Fruit fly (Drosophila melanogaster) whole organism, embryonic: ENCODE data around the gene cry.

ENCODE experiments used
- BtbVII ChIP-seq: fragments of 200-800 bp; sonication (Bioruptor generic); optimal IDR thresholded peaks from 3 replicates; lab custom pipeline; 2017; ENCODE audit warnings: missing biosample characterization, mild to moderate bottlenecking, missing genetic modification characterization
- CG10431 ChIP-seq: fragments of 200-800 bp; sonication (Bioruptor generic); optimal IDR thresholded peaks from 3 replicates; lab custom pipeline; 2018; ENCODE audit warnings: missing biosample characterization, mild to moderate bottlenecking, missing genetic modification characterization
- CG11085 ChIP-seq: fragments of 200-800 bp; sonication (Bioruptor generic); IDR thresholded peaks from 2 replicates; pipeline ENCODE4 v1.3.6; 2022; ENCODE audit warnings: missing biosample characterization, missing genetic modification characterization
- CG14050 ChIP-seq: fragments of 200-800 bp; sonication (Bioruptor generic); IDR thresholded peaks from 3 replicates; pipeline ENCODE4 v1.3.6; 2022; ENCODE audit warnings: missing biosample characterization, missing genetic modification characterization
- CG14860 ChIP-seq: fragments of 200-800 bp; sonication (Bioruptor generic); IDR thresholded peaks from 3 replicates; pipeline ENCODE4 v1.3.6; 2022; ENCODE audit warnings: missing biosample characterization, missing genetic modification characterization; ENCODE audit not compliant: partially characterized antibody
- CG17328 ChIP-seq: fragments of 200-800 bp; sonication (Bioruptor generic); IDR thresholded peaks from 2 replicates; pipeline ENCODE4 v1.3.6; 2022; ENCODE audit warnings: missing biosample characterization, missing genetic modification characterization
- CG34224 ChIP-seq: fragments of 200-800 bp; sonication (Bioruptor generic); IDR thresholded peaks from 3 replicates; pipeline ENCODE4 v1.3.6; 2022; ENCODE audit warnings: missing biosample characterization, missing genetic modification characterization; ENCODE audit not compliant: partially characterized antibody
- CG4360 ChIP-seq: fragments of 200-800 bp; sonication (Bioruptor generic); IDR thresholded peaks from 2 replicates; pipeline ENCODE4 v1.3.6; 2022; ENCODE audit warnings: missing biosample characterization, missing genetic modification characterization
- CG4730 ChIP-seq: fragments of 200-800 bp; sonication (Bioruptor generic); IDR thresholded peaks from 2 replicates; pipeline ENCODE4 v1.3.6; 2022; ENCODE audit warnings: missing biosample characterization, missing genetic modification characterization
- CG6683 ChIP-seq: fragments of 200-800 bp; sonication (Bioruptor generic); optimal IDR thresholded peaks from 2 replicates; lab custom pipeline; 2017; ENCODE audit warnings: missing biosample characterization, mild to moderate bottlenecking, missing genetic modification characterization, missing genetic modification reagents
- CG7987 ChIP-seq: fragments of 200-800 bp; sonication (Bioruptor generic); optimal IDR thresholded peaks from 2 replicates; lab custom pipeline; 2018; ENCODE audit warnings: missing biosample characterization, mild to moderate bottlenecking, missing genetic modification characterization, moderate library complexity
- CG8290 ChIP-seq, 3 experiments: fragments of 200-800 bp; sonication (Bioruptor generic); optimal IDR thresholded peaks; 2 replicates each; lab custom pipeline; 2016 to 2019; ENCODE audit warnings: missing biosample characterization in 3 of 3, missing genetic modification characterization in 3 of 3, mild to moderate bottlenecking in 2 of 3, moderate library complexity in 1 of 3
- CG8924 ChIP-seq: fragments of 200-800 bp; optimal IDR thresholded peaks from 3 replicates; lab custom pipeline; 2019; ENCODE audit warnings: missing biosample characterization, mild to moderate bottlenecking, missing genetic modification characterization, moderate library complexity
- CG9797 ChIP-seq: fragments of 200-800 bp; sonication (Bioruptor generic); optimal IDR thresholded peaks from 3 replicates; lab custom pipeline; 2018; ENCODE audit warnings: missing biosample characterization, mild to moderate bottlenecking, missing genetic modification characterization
- CG9876 ChIP-seq: fragments of 200-800 bp; sonication (Bioruptor generic); optimal IDR thresholded peaks from 2 replicates; lab custom pipeline; 2016; ENCODE audit warnings: missing biosample characterization, missing genetic modification characterization
- CrebB ChIP-seq: fragments of 200-800 bp; sonication (Bioruptor generic); optimal IDR thresholded peaks from 3 replicates; lab custom pipeline; 2018; ENCODE audit warnings: missing biosample characterization, mild to moderate bottlenecking, missing genetic modification characterization
- D ChIP-seq, 2 experiments: fragments of 200-800 bp in 1 of 2; fragments of >200 bp in 1 of 2; sonication (Bioruptor generic) in 1 of 2; optimal IDR thresholded peaks; 2 replicates in 1 of 2; 3 replicates in 1 of 2; lab custom pipeline; 2017; ENCODE audit warnings: mild to moderate bottlenecking in 1 of 2, missing biosample characterization in 1 of 2, missing genetic modification characterization in 1 of 2, missing genetic modification reagents in 1 of 2
- Deaf1 ChIP-seq: fragments of 200-800 bp; optimal IDR thresholded peaks from 3 replicates; lab custom pipeline; 2019; ENCODE audit warnings: missing biosample characterization, mild to moderate bottlenecking, missing genetic modification characterization, moderate library complexity
- Doc3 ChIP-seq: fragments of 200-800 bp; sonication (Bioruptor generic); IDR thresholded peaks from 3 replicates; pipeline ENCODE4 v1.3.6; 2022; ENCODE audit warnings: missing biosample characterization, missing genetic modification characterization; ENCODE audit not compliant: partially characterized antibody
- Drgx ChIP-seq: fragments of 200-800 bp; sonication (Bioruptor generic); IDR thresholded peaks from 2 replicates; pipeline ENCODE4 v1.3.6; 2022; ENCODE audit warnings: missing biosample characterization, missing genetic modification characterization
- Elba2 ChIP-seq: fragments of 200-800 bp; sonication (Bioruptor generic); optimal IDR thresholded peaks from 3 replicates; lab custom pipeline; 2016; ENCODE audit warnings: missing biosample characterization, missing genetic modification characterization
- Hand ChIP-seq: fragments of 200-800 bp; sonication (Bioruptor generic); optimal IDR thresholded peaks from 2 replicates; lab custom pipeline; 2017; ENCODE audit warnings: mild to moderate bottlenecking, missing biosample characterization, missing genetic modification reagents, missing genetic modification characterization
- Hey ChIP-seq: fragments of 200-800 bp; sonication (Bioruptor generic); optimal IDR thresholded peaks from 3 replicates; lab custom pipeline; 2018; ENCODE audit warnings: missing biosample characterization, mild to moderate bottlenecking, missing genetic modification characterization
- MBD-R2 ChIP-seq: fragments of 200-800 bp; sonication (Bioruptor generic); IDR thresholded peaks from 2 replicates; pipeline ENCODE4 v1.3.6; 2022; ENCODE audit warnings: missing biosample characterization, missing genetic modification characterization
- NC2β ChIP-seq: fragments of 200-800 bp; sonication (Bioruptor generic); optimal IDR thresholded peaks from 2 replicates; lab custom pipeline; 2016; ENCODE audit warnings: missing biosample characterization, missing genetic modification characterization
- Nf-YB ChIP-seq: fragments of 200-800 bp; sonication (Bioruptor generic); optimal IDR thresholded peaks from 3 replicates; lab custom pipeline; 2019; ENCODE audit warnings: missing biosample characterization, mild to moderate bottlenecking, missing genetic modification characterization, moderate library complexity
- NfI ChIP-seq: fragments of 200-800 bp; sonication (Bioruptor generic); optimal IDR thresholded peaks from 3 replicates; lab custom pipeline; 2018; ENCODE audit warnings: missing biosample characterization, mild to moderate bottlenecking, missing genetic modification characterization, moderate library complexity
- PHDP ChIP-seq: fragments of 200-800 bp; sonication (Bioruptor generic); optimal IDR thresholded peaks from 3 replicates; lab custom pipeline; 2018; ENCODE audit warnings: missing biosample characterization, mild to moderate bottlenecking, missing genetic modification characterization, moderate library complexity
- Scr ChIP-seq: fragments of 200-800 bp; sonication (Bioruptor generic); IDR thresholded peaks from 2 replicates; pipeline ENCODE4 v1.3.6; 2022; ENCODE audit warnings: missing biosample characterization, missing genetic modification characterization; ENCODE audit not compliant: partially characterized antibody
- Side ChIP-seq: fragments of 200-800 bp; sonication (Bioruptor generic); optimal IDR thresholded peaks from 2 replicates; lab custom pipeline; 2016; ENCODE audit warnings: missing biosample characterization, missing genetic modification characterization
- Sry-δ ChIP-seq: fragments of 200-800 bp; sonication (Bioruptor generic); optimal IDR thresholded peaks from 2 replicates; lab custom pipeline; 2016; ENCODE audit warnings: missing biosample characterization, missing genetic modification characterization
- YL-1 ChIP-seq: fragments of 200-800 bp; sonication (Bioruptor generic); optimal IDR thresholded peaks from 3 replicates; lab custom pipeline; 2017; ENCODE audit warnings: missing biosample characterization, mild to moderate bottlenecking, missing genetic modification characterization
- al ChIP-seq: fragments of 200-800 bp; sonication (Bioruptor generic); IDR thresholded peaks from 2 replicates; pipeline ENCODE4 v1.3.6; 2022; ENCODE audit warnings: missing biosample characterization, missing genetic modification characterization
- dpn ChIP-seq, 2 experiments: fragments of 200-800 bp; sonication (Bioruptor generic); optimal IDR thresholded peaks; 3 replicates each; lab custom pipeline; 2016; ENCODE audit warnings: missing biosample characterization in 2 of 2, missing genetic modification characterization in 2 of 2
- ewg ChIP-seq: fragments of 200-800 bp; sonication (Bioruptor generic); optimal IDR thresholded peaks from 3 replicates; lab custom pipeline; 2017; ENCODE audit warnings: mild to moderate bottlenecking, missing biosample characterization, missing genetic modification reagents, missing genetic modification characterization
- gt ChIP-seq: fragments of 200-800 bp; sonication (Bioruptor generic); IDR thresholded peaks from 2 replicates; pipeline ENCODE4 v1.3.6; 2022; ENCODE audit warnings: missing biosample characterization, missing genetic modification characterization
- kay ChIP-seq: fragments of 200-800 bp; sonication (Bioruptor generic); optimal IDR thresholded peaks from 2 replicates; lab custom pipeline; 2016; ENCODE audit warnings: missing biosample characterization, missing genetic modification characterization
- kni ChIP-seq: fragments of 200-800 bp; sonication (Bioruptor generic); optimal IDR thresholded peaks from 3 replicates; lab custom pipeline; 2017; ENCODE audit warnings: mild to moderate bottlenecking, missing biosample characterization, missing genetic modification reagents, missing genetic modification characterization
- lbe ChIP-seq: fragments of 200-800 bp; sonication (Bioruptor generic); optimal IDR thresholded peaks from 2 replicates; lab custom pipeline; 2016; ENCODE audit warnings: missing biosample characterization, mild to moderate bottlenecking, missing genetic modification characterization
- lov ChIP-seq, 2 experiments: fragments of 200-800 bp in 1 of 2; fragments of >200 bp in 1 of 2; sonication (Bioruptor generic) in 1 of 2; IDR thresholded peaks in 1 of 2; optimal IDR thresholded peaks in 1 of 2; 2 replicates in 1 of 2; 3 replicates in 1 of 2; pipeline versions ENCODE4 v1.3.6 to Lab custom; 2017 to 2022; ENCODE audit warnings: missing biosample characterization in 1 of 2, missing genetic modification characterization in 1 of 2
- oc ChIP-seq: fragments of 200-800 bp; sonication (Bioruptor generic); optimal IDR thresholded peaks from 2 replicates; lab custom pipeline; 2018; ENCODE audit warnings: missing biosample characterization, mild to moderate bottlenecking, missing genetic modification characterization, moderate library complexity
- p53 ChIP-seq: fragments of 200-800 bp; sonication (Bioruptor generic); optimal IDR thresholded peaks from 2 replicates; lab custom pipeline; 2016; ENCODE audit warnings: missing biosample characterization, missing genetic modification characterization
- phol ChIP-seq: fragments of 200-800 bp; sonication (Bioruptor generic); optimal IDR thresholded peaks from 3 replicates; lab custom pipeline; 2018; ENCODE audit warnings: missing biosample characterization, mild to moderate bottlenecking, missing genetic modification characterization, moderate library complexity
- rib ChIP-seq: fragments of 200-800 bp; sonication (Bioruptor generic); IDR thresholded peaks from 2 replicates; pipeline ENCODE4 v1.3.6; 2022; ENCODE audit warnings: missing biosample characterization, missing genetic modification characterization
- sens ChIP-seq: fragments of 200-800 bp; sonication (Bioruptor generic); peaks from one replicate; lab custom pipeline; 2016; ENCODE audit warnings: missing biosample characterization, missing genetic modification characterization
- vvl ChIP-seq: fragments of 200-800 bp; sonication (Bioruptor generic); IDR thresholded peaks from 2 replicates; pipeline ENCODE4 v1.3.6; 2022; ENCODE audit warnings: missing biosample characterization, missing genetic modification characterization

cry gene

DNA sequence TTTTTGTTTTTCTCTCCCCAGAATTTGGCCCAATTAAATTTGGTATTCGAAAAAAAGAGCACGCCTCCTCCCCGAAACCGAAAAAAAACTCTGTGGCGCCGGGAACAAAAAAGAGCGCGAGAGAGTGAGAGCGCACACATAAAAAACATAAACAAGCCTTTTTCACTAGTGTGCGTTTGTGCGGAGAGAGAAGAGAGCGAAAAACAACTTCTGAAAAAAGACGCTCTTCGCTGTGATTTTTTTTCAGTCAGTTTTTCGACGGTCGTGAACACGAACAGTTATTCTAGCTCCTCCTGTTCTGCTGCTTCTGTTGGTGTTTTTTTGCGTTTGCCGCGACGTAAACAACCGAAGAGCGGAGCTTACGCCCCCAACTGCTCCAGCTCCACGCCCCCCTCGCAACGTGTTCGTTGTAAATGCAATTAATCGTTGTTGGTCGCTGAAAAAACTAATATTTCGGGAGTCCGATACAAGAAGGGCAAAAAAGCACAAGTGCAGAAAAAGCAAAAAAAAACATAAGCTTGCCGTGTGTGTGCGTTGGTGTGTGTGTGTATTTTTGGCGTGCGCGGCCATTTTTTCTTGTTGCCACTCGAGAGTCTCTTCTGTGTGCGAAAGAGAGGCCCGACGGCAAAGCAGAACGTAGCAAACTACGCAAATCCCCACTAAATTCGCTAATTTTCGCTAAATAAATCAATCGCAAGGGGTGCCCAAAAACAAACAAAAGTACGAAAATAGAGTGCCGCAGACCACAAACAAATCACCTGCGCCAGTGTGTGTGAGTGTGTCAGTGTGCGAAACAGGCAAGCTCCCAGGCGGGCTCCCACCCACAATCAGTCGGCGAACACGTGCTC, 47.8 kb upstream of the cry start, which contains the start of gene sqz (continued):
- TF ChIP-seq Sry-δ (GFP tag; lab: Kevin White, UChicago): no peak
- TF ChIP-seq CG6683 (GFP tag; lab: Kevin White, UChicago): no peak
- 0 out of 3 replicates have a peak, but pooled peaks have one; percentile 36 for TF ChIP-seq Doc3 (GFP tag; lab: Robert Waterston, UW)
- peak; percentile 87 for TF ChIP-seq Deaf1 (tag; lab: Kevin White, UChicago)
- peak; percentile 18 for TF ChIP-seq PHDP (tag; lab: Kevin White, UChicago)
- TF ChIP-seq CrebB: peak; percentile 28
- no peak for TF ChIP-seq Elba2 (GFP tag; lab: Kevin White, UChicago)
- no peak for TF ChIP-seq CG4730 (GFP tag; lab: Robert Waterston, UW)
- TF ChIP-seq Hand (GFP tag; lab: Kevin White, UChicago): no peak
- peak; percentile 79 for TF ChIP-seq Drgx (GFP tag; lab: Robert Waterston, UW)
- TF ChIP-seq rib (GFP tag; lab: Robert Waterston, UW): peak; percentile 35; the same call in 1 of the 2 replicates
- no peak for TF ChIP-seq CG14050 (GFP tag; lab: Robert Waterston, UW)
- TF ChIP-seq CG7987: peak; percentile 41
- TF ChIP-seq lov (optimal IDR thresholded peaks at IDR 0.05; lab: Kevin White, UChicago): no peak
- 0 out of 3 replicates have a peak, but pooled peaks have one; percentile 34 for TF ChIP-seq lov (GFP tag; IDR thresholded peaks at IDR 0.05; lab: Robert Waterston, UW)
- peak; percentile 76 for TF ChIP-seq CG4360 (GFP tag; lab: Robert Waterston, UW)
- no peak for TF ChIP-seq Hey (tag; lab: Kevin White, UChicago)
- peak; percentile 29 for TF ChIP-seq CG10431
- TF ChIP-seq YL-1 (GFP tag; lab: Kevin White, UChicago): peak; percentile 33
- no peak for TF ChIP-seq CG8290 (GFP tag; optimal IDR thresholded peaks at IDR 0.05; lab: Kevin White, UChicago)
- peak in 1 of 2 experiments; percentile 22 for TF ChIP-seq CG8290 (tag; optimal IDR thresholded peaks at IDR 0.05; lab: Kevin White, UChicago)
- peak; percentile 73 for TF ChIP-seq CG34224
- TF ChIP-seq CG9797 (GFP tag; lab: Kevin White, UChicago): no peak
- TF ChIP-seq dpn (GFP tag; optimal IDR thresholded peaks at IDR 0.05; lab: Kevin White, UChicago): peak in 1 of 2 experiments; percentile 7
- no peak for TF ChIP-seq kay (GFP tag; lab: Kevin White, UChicago)
- no peak for TF ChIP-seq gt (GFP tag; lab: Robert Waterston, UW)
- no peak for TF ChIP-seq al
- TF ChIP-seq MBD-R2 (GFP tag; lab: Robert Waterston, UW): no peak
- no peak for TF ChIP-seq CG14860
- TF ChIP-seq kni (GFP tag; lab: Kevin White, UChicago): peak; percentile 73
- TF ChIP-seq CG17328 (GFP tag; lab: Robert Waterston, UW): 0 out of 2 replicates have a peak, but pooled peaks have one; percentile 31
- no peak for TF ChIP-seq NfI
- TF ChIP-seq NC2β (GFP tag; lab: Kevin White, UChicago): no peak
- peak; percentile 88 for TF ChIP-seq sens (GFP tag; lab: Kevin White, UChicago)
- TF ChIP-seq D (optimal IDR thresholded peaks at IDR 0.05; lab: Kevin White, UChicago): no peak
- TF ChIP-seq D (GFP tag; optimal IDR thresholded peaks at IDR 0.05; lab: Kevin White, UChicago): peak; percentile 4
- TF ChIP-seq vvl (GFP tag; lab: Robert Waterston, UW): peak; percentile 45
- no peak for TF ChIP-seq Side
- TF ChIP-seq p53 (GFP tag; lab: Kevin White, UChicago): no peak
- peak; percentile 49 for TF ChIP-seq ewg (GFP tag; lab: Kevin White, UChicago)
- TF ChIP-seq phol: no peak
- TF ChIP-seq oc (tag; lab: Kevin White, UChicago): peak; percentile 11
- peak; percentile 45 for TF ChIP-seq CG8924 (tag; lab: Kevin White, UChicago)
- TF ChIP-seq CG11085 (GFP tag; lab: Robert Waterston, UW): no peak
- no peak for TF ChIP-seq CG9876
- peak; percentile 62 for TF ChIP-seq Nf-YB (GFP tag; lab: Kevin White, UChicago)
- peak; percentile 38 for TF ChIP-seq Scr (GFP tag; lab: Robert Waterston, UW)
- peak; percentile 50 for TF ChIP-seq BtbVII (GFP tag; lab: Kevin White, UChicago)
- peak; percentile 69 for TF ChIP-seq lbe (GFP tag; lab: Kevin White, UChicago)
